Worm (Caenorhabditis elegans) whole organism, late embryonic: ENCODE measurements around the gene C48B4.9.

ENCODE experiments used
- F13H6.1 ChIP-seq: sonication (generic microtip); optimal IDR thresholded peaks from 2 replicates; lab custom pipeline; 2016; ENCODE audit warnings: missing genetic modification characterization, missing compliant biosample characterization
- ama-1 ChIP-seq: fragments of 150-350 bp; optimal IDR thresholded peaks from 2 replicates; lab custom pipeline; 2014
- ceh-34 ChIP-seq: sonication (generic microtip); optimal IDR thresholded peaks from 2 replicates; lab custom pipeline; 2016; ENCODE audit warnings: mild to moderate bottlenecking, missing genetic modification characterization, missing compliant biosample characterization
- fkh-10 ChIP-seq: fragments of 150-350 bp; optimal IDR thresholded peaks from 2 replicates; lab custom pipeline; 2014; ENCODE audit warnings: missing biosample characterization, missing genetic modification reagents, missing genetic modification characterization
- pqm-1 ChIP-seq: sonication (generic microtip); optimal IDR thresholded peaks from 2 replicates; lab custom pipeline; 2016; ENCODE audit warnings: missing genetic modification characterization, missing compliant biosample characterization
- ref-2 ChIP-seq: sonication (generic microtip); optimal IDR thresholded peaks from 2 replicates; lab custom pipeline; 2016; ENCODE audit warnings: missing genetic modification characterization, missing compliant biosample characterization
- sox-4 ChIP-seq: sonication (generic microtip); optimal IDR thresholded peaks from 2 replicates; lab custom pipeline; 2017; ENCODE audit warnings: mild to moderate bottlenecking, missing genetic modification characterization, inconsistent platforms, missing compliant biosample characterization
- zip-5 ChIP-seq: sonication (generic microtip); optimal IDR thresholded peaks from 2 replicates; lab custom pipeline; 2016; ENCODE audit warnings: missing genetic modification characterization, missing compliant biosample characterization
- ztf-16 ChIP-seq: sonication (generic microtip); optimal IDR thresholded peaks from 2 replicates; lab custom pipeline; 2017; ENCODE audit warnings: missing genetic modification characterization, missing compliant biosample characterization

DNA sequence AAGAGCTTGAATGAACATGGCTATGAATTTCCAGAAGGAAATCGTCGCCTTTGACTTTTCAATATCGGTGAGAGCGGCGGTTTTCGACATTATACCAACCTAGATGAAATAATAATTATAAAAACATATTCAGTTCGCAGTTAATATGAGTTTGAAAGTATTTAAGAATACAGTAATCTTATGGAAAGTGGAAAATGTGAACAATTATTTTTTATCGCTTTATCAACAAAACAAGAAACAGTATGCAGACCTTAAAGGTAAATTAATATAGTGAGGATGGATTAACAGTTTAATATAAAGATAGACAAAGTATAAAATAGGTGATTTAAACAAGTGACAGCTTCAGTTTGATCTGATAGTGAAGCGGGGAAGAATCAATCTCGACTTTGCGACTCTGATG lies 4.7 kb downstream of the C48B4.9 start, which contains the start of gene C48B4.6:
- no peak for TF ChIP-seq fkh-10 (GFP tag; lab: Kevin White, UChicago)
- no peak for TF ChIP-seq ztf-16 (tag; lab: Kevin White, UChicago)
- no peak for TF ChIP-seq ceh-34 (tag; lab: Kevin White, UChicago)
- no peak for TF ChIP-seq F13H6.1 (tag; lab: Kevin White, UChicago)
- no peak for TF ChIP-seq zip-5
- no peak for TF ChIP-seq ref-2 (tag; lab: Kevin White, UChicago)
- no peak for TF ChIP-seq sox-4
- TF ChIP-seq pqm-1 (tag; lab: Kevin White, UChicago) = no peak
- no peak for TF ChIP-seq ama-1 (lab: Kevin White, UChicago)
